Fruit fly (Drosophila melanogaster) whole organism, embryonic: ENCODE results near the gene Mtpalpha.

Experiments
- CG10431 ChIP-seq: fragments of 200-800 bp; sonication (Bioruptor generic); optimal IDR thresholded peaks from 3 replicates; lab custom pipeline; 2018; ENCODE audit warnings: missing biosample characterization, mild to moderate bottlenecking, missing genetic modification characterization
- CG10979 ChIP-seq: fragments of 200-800 bp; sonication (Bioruptor generic); optimal IDR thresholded peaks from 2 replicates; lab custom pipeline; 2018; ENCODE audit warnings: missing biosample characterization, mild to moderate bottlenecking, missing genetic modification characterization, moderate library complexity
- CG12155 ChIP-seq: fragments of 200-800 bp; sonication (Bioruptor generic); optimal IDR thresholded peaks from 3 replicates; lab custom pipeline; 2016; ENCODE audit warnings: missing biosample characterization, missing genetic modification characterization
- CG15073 ChIP-seq: fragments of 200-800 bp; sonication (Bioruptor generic); optimal IDR thresholded peaks from 2 replicates; lab custom pipeline; 2016; ENCODE audit warnings: missing biosample characterization, missing genetic modification characterization
- CG1603 ChIP-seq: fragments of 200-800 bp; sonication (Bioruptor generic); optimal IDR thresholded peaks from 2 replicates; lab custom pipeline; 2019; ENCODE audit warnings: missing biosample characterization, mild to moderate bottlenecking, missing genetic modification characterization, moderate library complexity
- CG18476 ChIP-seq: fragments of 200-800 bp; sonication (Bioruptor generic); optimal IDR thresholded peaks from 2 replicates; lab custom pipeline; 2016; ENCODE audit warnings: missing biosample characterization, mild to moderate bottlenecking, missing genetic modification characterization
- CG2120 ChIP-seq: fragments of 200-800 bp; sonication (Bioruptor generic); optimal IDR thresholded peaks from 3 replicates; lab custom pipeline; 2016; ENCODE audit warnings: missing biosample characterization, missing genetic modification characterization
- CG2202 ChIP-seq: fragments of 200-800 bp; sonication (Bioruptor generic); optimal IDR thresholded peaks from 2 replicates; lab custom pipeline; 2018; ENCODE audit warnings: missing biosample characterization, mild to moderate bottlenecking, missing genetic modification characterization
- CG31365 ChIP-seq: fragments of 200-800 bp; sonication (Bioruptor generic); optimal IDR thresholded peaks from 2 replicates; lab custom pipeline; 2018; ENCODE audit warnings: missing biosample characterization, mild to moderate bottlenecking, missing genetic modification characterization
- CG31388 ChIP-seq: fragments of 200-800 bp; sonication (Bioruptor generic); optimal IDR thresholded peaks from 2 replicates; lab custom pipeline; 2016; ENCODE audit warnings: missing biosample characterization, missing genetic modification characterization
- CG31441 ChIP-seq: fragments of 200-800 bp; sonication (Bioruptor generic); IDR thresholded peaks from 2 replicates; pipeline ENCODE4 v1.3.6; 2022; ENCODE audit warnings: missing biosample characterization, missing genetic modification characterization
- CG34376 ChIP-seq: fragments of 200-800 bp; sonication (Bioruptor generic); optimal IDR thresholded peaks from 2 replicates; lab custom pipeline; 2018; ENCODE audit warnings: missing biosample characterization, mild to moderate bottlenecking, missing genetic modification characterization
- CG4707 ChIP-seq: fragments of 200-800 bp; sonication (Bioruptor generic); optimal IDR thresholded peaks from 2 replicates; lab custom pipeline; 2018; ENCODE audit warnings: missing biosample characterization, mild to moderate bottlenecking, missing genetic modification characterization, moderate library complexity
- CG7928 ChIP-seq: fragments of 200-800 bp; sonication (Bioruptor generic); optimal IDR thresholded peaks from 2 replicates; lab custom pipeline; 2017; ENCODE audit warnings: missing biosample characterization, mild to moderate bottlenecking, missing genetic modification characterization
- CG8281 ChIP-seq: fragments of 200-800 bp; sonication (Bioruptor generic); optimal IDR thresholded peaks from 2 replicates; lab custom pipeline; 2018; ENCODE audit warnings: missing biosample characterization, mild to moderate bottlenecking, missing genetic modification characterization, moderate library complexity
- E2f1 ChIP-seq: fragments of 200-800 bp; sonication (Bioruptor generic); IDR thresholded peaks from 2 replicates; pipeline ENCODE4 v1.3.6; 2022; ENCODE audit warnings: missing biosample characterization, missing genetic modification characterization
- Fer3 ChIP-seq: fragments of 200-800 bp; sonication (Bioruptor generic); optimal IDR thresholded peaks from 2 replicates; lab custom pipeline; 2018; ENCODE audit warnings: missing biosample characterization, mild to moderate bottlenecking, missing genetic modification characterization, moderate library complexity
- GATAe ChIP-seq: fragments of 200-800 bp; sonication (Bioruptor generic); conservative IDR thresholded peaks from 2 replicates; pipeline ENCODE4 v1.3.6; 2022; ENCODE audit warnings: missing biosample characterization, missing genetic modification characterization
- Hey ChIP-seq: fragments of 200-800 bp; sonication (Bioruptor generic); optimal IDR thresholded peaks from 3 replicates; lab custom pipeline; 2018; ENCODE audit warnings: missing biosample characterization, mild to moderate bottlenecking, missing genetic modification characterization
- HmgZ ChIP-seq: fragments of 200-800 bp; sonication (Bioruptor generic); optimal IDR thresholded peaks from 2 replicates; lab custom pipeline; 2018; ENCODE audit warnings: missing biosample characterization, mild to moderate bottlenecking, missing genetic modification characterization
- Hr39 ChIP-seq: fragments of >200 bp; optimal IDR thresholded peaks from 2 replicates; lab custom pipeline; 2017
- Hr78 ChIP-seq, 2 experiments: fragments of 200-800 bp in 1 of 2; fragments of >200 bp in 1 of 2; sonication (Bioruptor generic) in 1 of 2; optimal IDR thresholded peaks; 2 replicates each; lab custom pipeline; 2017 to 2019; ENCODE audit warnings: missing biosample characterization in 2 of 2, missing genetic modification characterization in 2 of 2, mild to moderate bottlenecking in 1 of 2, moderate library complexity in 1 of 2
- Max ChIP-seq: fragments of 200-800 bp; sonication (Bioruptor generic); optimal IDR thresholded peaks from 2 replicates; lab custom pipeline; 2016; ENCODE audit warnings: missing biosample characterization, mild to moderate bottlenecking, missing genetic modification characterization
- NC2β ChIP-seq: fragments of 200-800 bp; sonication (Bioruptor generic); optimal IDR thresholded peaks from 2 replicates; lab custom pipeline; 2016; ENCODE audit warnings: missing biosample characterization, missing genetic modification characterization
- Nf-YC ChIP-seq: fragments of 200-800 bp; optimal IDR thresholded peaks from 3 replicates; lab custom pipeline; 2019; ENCODE audit warnings: missing biosample characterization, mild to moderate bottlenecking, missing genetic modification characterization, moderate library complexity
- Rfx ChIP-seq: fragments of 200-800 bp; sonication (Bioruptor generic); IDR thresholded peaks from 2 replicates; pipeline ENCODE4 v1.3.6; 2022; ENCODE audit warnings: missing biosample characterization, missing genetic modification characterization
- al ChIP-seq: fragments of 200-800 bp; sonication (Bioruptor generic); IDR thresholded peaks from 2 replicates; pipeline ENCODE4 v1.3.6; 2022; ENCODE audit warnings: missing biosample characterization, missing genetic modification characterization
- cg ChIP-seq: fragments of 200-800 bp; sonication (Bioruptor generic); optimal IDR thresholded peaks from 3 replicates; lab custom pipeline; 2019; ENCODE audit warnings: missing biosample characterization, mild to moderate bottlenecking, missing genetic modification characterization, moderate library complexity
- ci ChIP-seq: fragments of 200-800 bp; sonication (Bioruptor generic); IDR thresholded peaks from 3 replicates; pipeline ENCODE4 v1.3.6; 2022; ENCODE audit warnings: missing biosample characterization, missing genetic modification characterization
- croc ChIP-seq: fragments of 200-800 bp; sonication (Bioruptor generic); conservative IDR thresholded peaks from 3 replicates; pipeline ENCODE4 v1.3.6; 2022; ENCODE audit warnings: missing biosample characterization, missing genetic modification characterization
- cwo ChIP-seq: fragments of 200-800 bp; sonication (Bioruptor generic); optimal IDR thresholded peaks from 3 replicates; lab custom pipeline; 2017; ENCODE audit warnings: missing biosample characterization, missing genetic modification characterization, mild to moderate bottlenecking, moderate library complexity, missing genetic modification reagents
- da ChIP-seq: fragments of 200-800 bp; sonication (Bioruptor generic); optimal IDR thresholded peaks from 2 replicates; lab custom pipeline; 2016; ENCODE audit warnings: missing biosample characterization, missing genetic modification characterization
- danr ChIP-seq: fragments of 200-800 bp; sonication (Bioruptor generic); IDR thresholded peaks from 2 replicates; pipeline ENCODE4 v1.3.6; 2022; ENCODE audit warnings: missing biosample characterization, missing genetic modification characterization
- dimm ChIP-seq: fragments of 200-800 bp; sonication (Bioruptor generic); IDR thresholded peaks from 2 replicates; pipeline ENCODE4 v1.3.6; 2022; ENCODE audit warnings: missing biosample characterization, missing genetic modification characterization
- dmrt99B ChIP-seq: fragments of 200-800 bp; sonication (Bioruptor generic); optimal IDR thresholded peaks from 2 replicates; lab custom pipeline; 2018; ENCODE audit warnings: missing biosample characterization, mild to moderate bottlenecking, missing genetic modification characterization, moderate library complexity
- dpn ChIP-seq, 2 experiments: fragments of 200-800 bp; sonication (Bioruptor generic); optimal IDR thresholded peaks; 3 replicates each; lab custom pipeline; 2016; ENCODE audit warnings: missing biosample characterization in 2 of 2, missing genetic modification characterization in 2 of 2
- dysf ChIP-seq: fragments of 200-800 bp; sonication (Bioruptor generic); IDR thresholded peaks from 3 replicates; pipeline ENCODE4 v1.3.6; 2022; ENCODE audit warnings: missing biosample characterization, missing genetic modification characterization
- exex ChIP-seq: fragments of 200-800 bp; sonication (Bioruptor generic); optimal IDR thresholded peaks from 4 replicates; lab custom pipeline; 2018; ENCODE audit warnings: missing biosample characterization, mild to moderate bottlenecking, missing genetic modification characterization, moderate library complexity
- fru ChIP-seq: fragments of >200 bp; optimal IDR thresholded peaks from 2 replicates; lab custom pipeline; 2017
- grn ChIP-seq: fragments of 200-800 bp; sonication (Bioruptor generic); optimal IDR thresholded peaks from 3 replicates; lab custom pipeline; 2017; ENCODE audit warnings: missing biosample characterization, missing genetic modification characterization
- kay ChIP-seq: fragments of 200-800 bp; sonication (Bioruptor generic); optimal IDR thresholded peaks from 2 replicates; lab custom pipeline; 2016; ENCODE audit warnings: missing biosample characterization, missing genetic modification characterization
- mam ChIP-seq: fragments of 200-800 bp; sonication (Bioruptor generic); optimal IDR thresholded peaks from 3 replicates; lab custom pipeline; 2016; ENCODE audit warnings: missing biosample characterization, missing genetic modification characterization
- onecut ChIP-seq: fragments of 200-800 bp; sonication (Bioruptor generic); IDR thresholded peaks from 2 replicates; pipeline ENCODE4 v1.3.6; 2022; ENCODE audit warnings: missing biosample characterization, missing genetic modification characterization
- p53 ChIP-seq: fragments of 200-800 bp; sonication (Bioruptor generic); optimal IDR thresholded peaks from 2 replicates; lab custom pipeline; 2016; ENCODE audit warnings: missing biosample characterization, missing genetic modification characterization
- pum ChIP-seq: fragments of 200-800 bp; sonication (Bioruptor generic); optimal IDR thresholded peaks from 2 replicates; lab custom pipeline; 2016; ENCODE audit warnings: missing biosample characterization, missing genetic modification characterization
- pzg ChIP-seq: fragments of 200-800 bp; sonication (Bioruptor generic); optimal IDR thresholded peaks from 3 replicates; lab custom pipeline; 2018; ENCODE audit warnings: missing biosample characterization, mild to moderate bottlenecking, missing genetic modification characterization, moderate library complexity
- repo ChIP-seq: fragments of 200-800 bp; sonication (Bioruptor generic); optimal IDR thresholded peaks from 2 replicates; lab custom pipeline; 2016; ENCODE audit warnings: missing biosample characterization, missing genetic modification characterization
- tup ChIP-seq: fragments of 200-800 bp; sonication (Bioruptor generic); optimal IDR thresholded peaks from 2 replicates; lab custom pipeline; 2016; ENCODE audit warnings: missing biosample characterization, mild to moderate bottlenecking, missing genetic modification characterization, moderate library complexity
- wor ChIP-seq: fragments of 200-800 bp; sonication (Bioruptor generic); IDR thresholded peaks from 2 replicates; pipeline ENCODE4 v1.3.6; 2022; ENCODE audit warnings: missing biosample characterization, missing genetic modification characterization

The Mtpalpha gene

dm6 chr2L:9576269-9576933 is at the start of gene Mtpalpha (continued):
- TF ChIP-seq CG2202 (tag; lab: Kevin White, UChicago) (no peak), repo (GFP tag; lab: Kevin White, UChicago) (no peak), CG18476 (GFP tag; lab: Kevin White, UChicago) (no peak), CG31441 (no peak), croc (GFP tag; lab: Robert Waterston, UW) (no peak), CG12155 (GFP tag; lab: Kevin White, UChicago) (peak; percentile 48), CG31365 (tag; lab: Kevin White, UChicago) (no peak), wor (GFP tag; lab: Robert Waterston, UW) (no peak), p53 (GFP tag; lab: Kevin White, UChicago) (no peak), E2f1 (no peak), CG8281 (tag; lab: Kevin White, UChicago) (no peak), CG1603 (tag; lab: Kevin White, UChicago) (no peak), CG10431 (GFP tag; lab: Kevin White, UChicago) (no peak), dmrt99B (tag; lab: Kevin White, UChicago) (peak; percentile 1), Fer3 (tag; lab: Kevin White, UChicago) (peak; percentile 4), CG7928 (GFP tag; lab: Kevin White, UChicago) (no peak), danr (GFP tag; lab: Robert Waterston, UW) (no peak), CG15073 (GFP tag; lab: Kevin White, UChicago) (no peak), CG2120 (peak; percentile 38), Nf-YC (tag; lab: Kevin White, UChicago) (no peak), da (GFP tag; lab: Kevin White, UChicago) (no peak), CG31388 (GFP tag; lab: Kevin White, UChicago) (no peak), ci (GFP tag; lab: Robert Waterston, UW) (peak; percentile 76), fru (lab: Kevin White, UChicago) (no peak), al (GFP tag; lab: Robert Waterston, UW) (no peak), pzg (peak; percentile 73), dysf (GFP tag; lab: Robert Waterston, UW) (peak; percentile 53; the same call in 2 of the 3 replicates), mam (GFP tag; lab: Kevin White, UChicago) (peak; percentile 44), tup (GFP tag; lab: Kevin White, UChicago) (no peak), dpn (GFP tag; optimal IDR thresholded peaks at IDR 0.05; lab: Kevin White, UChicago) (peak; percentile 9 to 44), grn (GFP tag; lab: Kevin White, UChicago) (no peak), onecut (GFP tag; lab: Robert Waterston, UW) (peak; percentile 33; the same call in 1 of the 2 replicates), CG4707 (peak; percentile 12), dimm (GFP tag; lab: Robert Waterston, UW) (no peak), Max (GFP tag; lab: Kevin White, UChicago) (peak; percentile 26)

DNA sequence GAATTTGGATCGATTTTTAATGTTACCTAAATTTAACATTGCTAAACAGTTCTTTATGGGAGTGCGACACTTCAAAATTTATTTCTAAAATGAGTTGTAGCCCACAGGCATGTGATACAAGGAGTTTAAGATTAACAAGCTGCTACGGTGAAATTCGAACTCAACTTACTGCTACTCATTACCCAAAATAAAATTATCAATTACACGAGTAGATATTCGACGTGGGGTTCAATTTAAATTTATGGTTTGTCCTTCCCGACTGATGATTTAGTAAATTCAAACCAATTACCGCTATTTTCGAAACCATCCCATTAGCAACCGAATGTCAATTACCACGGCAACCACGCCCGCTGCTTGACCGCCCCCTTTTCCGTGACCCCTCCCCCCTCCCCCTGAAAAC is 48.6 kb upstream of the Mtpalpha start, which contains the start of gene CG31882:
CG31882 (minus strand) TSS at position 101 of the 400 bp plus-strand sequence.
- TF ChIP-seq pum (GFP tag; lab: Kevin White, UChicago) (no peak), NC2β (GFP tag; lab: Kevin White, UChicago) (no peak)

- peak in 1 of 2 experiments; percentile 23 for TF ChIP-seq Hr78 (GFP tag; optimal IDR thresholded peaks at IDR 0.05; lab: Kevin White, UChicago)
- peak; percentile 41 for TF ChIP-seq cwo (GFP tag; lab: Kevin White, UChicago)
- peak; percentile 29; the same call in 1 of the 2 replicates for TF ChIP-seq Rfx (GFP tag; lab: Robert Waterston, UW)
- TF ChIP-seq HmgZ (tag; lab: Kevin White, UChicago) = peak; percentile 52
- TF ChIP-seq Hey (tag; lab: Kevin White, UChicago) = peak; percentile 22
- TF ChIP-seq CG10979 (tag; lab: Kevin White, UChicago) = no peak
- TF ChIP-seq kay (GFP tag; lab: Kevin White, UChicago) = peak; percentile 54
- TF ChIP-seq grn (GFP tag; lab: Kevin White, UChicago) = peak; percentile 100
- TF ChIP-seq Hr39 = no peak
- TF ChIP-seq CG34376 = peak; percentile 80
- TF ChIP-seq exex (tag; lab: Kevin White, UChicago) = peak; percentile 95
- TF ChIP-seq GATAe (GFP tag; lab: Robert Waterston, UW) = peak; percentile 73
- TF ChIP-seq cg (GFP tag; lab: Kevin White, UChicago) = peak; percentile 9
Measured at dm6 chr2L:9619925-9620324, 43.4 kb upstream of the Mtpalpha start.
